Worm (Caenorhabditis elegans) whole organism, mixed stage, embryonic: ENCODE results near the gene oat-1.

Experiments
- M03D4.4 ChIP-seq: sonication (generic microtip); optimal IDR thresholded peaks from 2 replicates; lab custom pipeline; 2017; ENCODE audit warnings: mild to moderate bottlenecking, missing genetic modification characterization, missing compliant biosample characterization
- bed-3 ChIP-seq: fragments of 200-800 bp; sonication (Bioruptor generic); optimal IDR thresholded peaks from 3 replicates; lab custom pipeline; 2018; ENCODE audit warnings: mild to moderate bottlenecking, missing genetic modification characterization, moderate library complexity, missing compliant biosample characterization
- blmp-1 ChIP-seq: fragments of 150-350 bp; optimal IDR thresholded peaks from 2 replicates; lab custom pipeline; 2014; ENCODE audit warnings: missing biosample characterization, missing genetic modification characterization
- ceh-39 ChIP-seq: fragments of 150-350 bp; optimal IDR thresholded peaks from 2 replicates; lab custom pipeline; 2014; ENCODE audit warnings: missing biosample characterization, missing genetic modification characterization
- ceh-43 ChIP-seq: fragments of 200-800 bp; sonication (Bioruptor generic); optimal IDR thresholded peaks from 2 replicates; lab custom pipeline; 2018; ENCODE audit warnings: mild to moderate bottlenecking, missing genetic modification characterization, moderate library complexity, missing compliant biosample characterization
- ceh-83 ChIP-seq: fragments of 200-800 bp; sonication (Bioruptor generic); optimal IDR thresholded peaks from 2 replicates; lab custom pipeline; 2018; ENCODE audit warnings: mild to moderate bottlenecking, missing genetic modification characterization, missing compliant biosample characterization
- ces-1 ChIP-seq: fragments of 150-350 bp; optimal IDR thresholded peaks from 2 replicates; lab custom pipeline; 2014; ENCODE audit warnings: missing biosample characterization, missing genetic modification reagents, missing genetic modification characterization
- drap-1 ChIP-seq: fragments of 200-800 bp; sonication (Bioruptor generic); optimal IDR thresholded peaks from 3 replicates; lab custom pipeline; 2018; ENCODE audit warnings: mild to moderate bottlenecking, missing genetic modification characterization, missing compliant biosample characterization
- elt-1 ChIP-seq: sonication (generic microtip); optimal IDR thresholded peaks from 2 replicates; lab custom pipeline; 2017; ENCODE audit warnings: missing genetic modification characterization, mild to moderate bottlenecking, missing compliant biosample characterization, antibody characterized with exemption, moderate library complexity, borderline replicate concordance; ENCODE audit not compliant: insufficient read depth
- elt-3 ChIP-seq: fragments of 150-350 bp; optimal IDR thresholded peaks from 2 replicates; lab custom pipeline; 2014; ENCODE audit warnings: missing biosample characterization, missing genetic modification characterization
- flh-1 ChIP-seq: fragments of 200-800 bp; sonication (Bioruptor generic); optimal IDR thresholded peaks from 2 replicates; lab custom pipeline; 2018; ENCODE audit warnings: mild to moderate bottlenecking, missing genetic modification characterization, moderate library complexity, missing compliant biosample characterization
- ham-2 ChIP-seq: fragments of 200-800 bp; sonication (Bioruptor generic); optimal IDR thresholded peaks from 2 replicates; lab custom pipeline; 2018; ENCODE audit warnings: mild to moderate bottlenecking, missing genetic modification characterization, missing compliant biosample characterization
- hlh-1 ChIP-seq: fragments of 150-350 bp; optimal IDR thresholded peaks from 2 replicates; lab custom pipeline; 2014; ENCODE audit warnings: missing biosample characterization, missing genetic modification reagents, missing genetic modification characterization
- lin-13 ChIP-seq: fragments of 150-350 bp; optimal IDR thresholded peaks from 2 replicates; lab custom pipeline; 2014; ENCODE audit warnings: missing biosample characterization, missing genetic modification characterization
- lin-32 ChIP-seq: fragments of 200-800 bp; sonication (Bioruptor generic); optimal IDR thresholded peaks from 2 replicates; lab custom pipeline; 2018; ENCODE audit warnings: mild to moderate bottlenecking, missing genetic modification characterization, missing compliant biosample characterization
- lsy-2 ChIP-seq: fragments of 150-350 bp; optimal IDR thresholded peaks from 2 replicates; lab custom pipeline; 2014; ENCODE audit warnings: missing biosample characterization, missing genetic modification characterization
- mab-5 ChIP-seq: fragments of 150-350 bp; optimal IDR thresholded peaks from 2 replicates; lab custom pipeline; 2014; ENCODE audit warnings: missing biosample characterization, missing genetic modification characterization
- mep-1 ChIP-seq: fragments of 150-350 bp; optimal IDR thresholded peaks from 2 replicates; lab custom pipeline; 2017; ENCODE audit warnings: missing biosample characterization, missing genetic modification reagents, missing genetic modification characterization, inconsistent platforms
- mls-2 ChIP-seq: sonication (generic microtip); optimal IDR thresholded peaks from 2 replicates; lab custom pipeline; 2016; ENCODE audit warnings: mild to moderate bottlenecking, missing genetic modification characterization, moderate library complexity, missing compliant biosample characterization
- nhr-12 ChIP-seq: fragments of 150-350 bp; optimal IDR thresholded peaks from 2 replicates; lab custom pipeline; 2014; ENCODE audit warnings: missing biosample characterization, missing genetic modification characterization
- nhr-2 ChIP-seq: fragments of 150-350 bp; optimal IDR thresholded peaks from 2 replicates; lab custom pipeline; 2014; ENCODE audit warnings: missing biosample characterization, missing genetic modification characterization
- nhr-237 ChIP-seq: fragments of 150-350 bp; optimal IDR thresholded peaks from 2 replicates; lab custom pipeline; 2014; ENCODE audit warnings: missing biosample characterization, missing genetic modification characterization
- nhr-28 ChIP-seq: fragments of 150-350 bp; optimal IDR thresholded peaks from 2 replicates; lab custom pipeline; 2014; ENCODE audit warnings: missing biosample characterization, missing genetic modification characterization
- nhr-76 ChIP-seq: sonication (generic microtip); optimal IDR thresholded peaks from 2 replicates; lab custom pipeline; 2017; ENCODE audit warnings: missing biosample characterization, missing genetic modification characterization
- sem-2 ChIP-seq: fragments of 200-800 bp; sonication (Bioruptor generic); optimal IDR thresholded peaks from 2 replicates; lab custom pipeline; 2018; ENCODE audit warnings: mild to moderate bottlenecking, missing genetic modification characterization, missing compliant biosample characterization
- snpc-4 ChIP-seq: fragments of 150-350 bp; optimal IDR thresholded peaks from 2 replicates; lab custom pipeline; 2014; ENCODE audit warnings: missing biosample characterization, missing genetic modification characterization
- sptf-1 ChIP-seq: sonication (generic microtip); optimal IDR thresholded peaks from 2 replicates; lab custom pipeline; 2017; ENCODE audit warnings: mild to moderate bottlenecking, missing genetic modification characterization, moderate library complexity, missing compliant biosample characterization
- tbx-8 ChIP-seq: fragments of 200-800 bp; sonication (Bioruptor generic); optimal IDR thresholded peaks from 2 replicates; lab custom pipeline; 2018; ENCODE audit warnings: mild to moderate bottlenecking, missing genetic modification characterization, moderate library complexity, missing compliant biosample characterization
- unc-120 ChIP-seq: sonication (generic microtip); optimal IDR thresholded peaks from 2 replicates; lab custom pipeline; 2017; ENCODE audit warnings: missing genetic modification characterization, missing compliant biosample characterization; ENCODE audit not compliant: poor library complexity, severe bottlenecking
- unc-39 ChIP-seq: fragments of 150-350 bp; optimal IDR thresholded peaks from 2 replicates; lab custom pipeline; 2014; ENCODE audit warnings: missing biosample characterization, missing genetic modification characterization
- unc-62 ChIP-seq: fragments of 150-350 bp; optimal IDR thresholded peaks from 2 replicates; lab custom pipeline; 2014; ENCODE audit warnings: missing biosample characterization, missing genetic modification reagents, missing genetic modification characterization
- zip-8 ChIP-seq: fragments of 150-350 bp; optimal IDR thresholded peaks from 2 replicates; lab custom pipeline; 2014; ENCODE audit warnings: missing biosample characterization, missing genetic modification characterization
- ztf-11 ChIP-seq: fragments of 150-350 bp; optimal IDR thresholded peaks from 2 replicates; lab custom pipeline; 2014; ENCODE audit warnings: missing biosample characterization, missing genetic modification characterization

oat-1 gene

ce11 chrIV:8464187-8464586, 8.2 kb downstream of the oat-1 start:
- TF ChIP-seq nhr-28 (tag; lab: Kevin White, UChicago) (no peak), snpc-4 (tag; lab: Kevin White, UChicago) (no peak), unc-62 (no peak), nhr-237 (no peak), bed-3 (GFP tag; lab: Kevin White, UChicago) (no peak), ceh-39 (no peak), drap-1 (no peak), nhr-76 (tag; lab: Kevin White, UChicago) (no peak), zip-8 (tag; lab: Kevin White, UChicago) (no peak), unc-120 (no peak), ztf-11 (tag; lab: Kevin White, UChicago) (no peak), unc-39 (tag; lab: Kevin White, UChicago) (no peak), ham-2 (GFP tag; lab: Kevin White, UChicago) (no peak), lsy-2 (tag; lab: Kevin White, UChicago) (no peak), mls-2 (no peak)

- TF ChIP-seq unc-62 (no peak), lin-13 (tag; lab: Kevin White, UChicago) (no peak), elt-3 (tag; lab: Kevin White, UChicago) (no peak), lsy-2 (tag; lab: Kevin White, UChicago) (no peak), ceh-83 (GFP tag; lab: Kevin White, UChicago) (no peak), nhr-76 (tag; lab: Kevin White, UChicago) (no peak), hlh-1 (tag; lab: Kevin White, UChicago) (no peak), unc-39 (tag; lab: Kevin White, UChicago) (no peak), sem-2 (GFP tag; lab: Kevin White, UChicago) (no peak), blmp-1 (tag; lab: Kevin White, UChicago) (no peak)
Measured at ce11 chrIV:8463716-8464115, 8.7 kb downstream of the oat-1 start, which contains the start of gene str-176. TSS of gene str-176 (minus strand) at chrIV:8463816.

- no peak for TF ChIP-seq nhr-237
- no peak for TF ChIP-seq hlh-1 (tag; lab: Kevin White, UChicago)
- no peak for TF ChIP-seq ceh-39
- no peak for TF ChIP-seq nhr-28 (tag; lab: Kevin White, UChicago)
- no peak for TF ChIP-seq drap-1
- no peak for TF ChIP-seq tbx-8 (GFP tag; lab: Kevin White, UChicago)
- TF ChIP-seq M03D4.4 (tag; lab: Kevin White, UChicago) = no peak
- no peak for TF ChIP-seq ham-2 (GFP tag; lab: Kevin White, UChicago)
- TF ChIP-seq lin-32 (GFP tag; lab: Kevin White, UChicago) = no peak
- TF ChIP-seq lin-13 (tag; lab: Kevin White, UChicago) = no peak
- TF ChIP-seq ces-1 (GFP tag; lab: Kevin White, UChicago) = no peak
- TF ChIP-seq sem-2 (GFP tag; lab: Kevin White, UChicago) = no peak
- no peak for TF ChIP-seq nhr-2 (tag; lab: Kevin White, UChicago)
Measured at ce11 chrIV:8463069-8463468, 9.3 kb downstream of the oat-1 start.

- no peak for TF ChIP-seq tbx-8 (GFP tag; lab: Kevin White, UChicago)
- no peak for TF ChIP-seq unc-62
- no peak for TF ChIP-seq lin-32 (GFP tag; lab: Kevin White, UChicago)
- no peak for TF ChIP-seq ham-2 (GFP tag; lab: Kevin White, UChicago)
- TF ChIP-seq snpc-4 (tag; lab: Kevin White, UChicago) = no peak
- no peak for TF ChIP-seq mep-1 (tag; lab: Kevin White, UChicago)
- TF ChIP-seq nhr-12 (tag; lab: Kevin White, UChicago) = no peak
- TF ChIP-seq mls-2 = no peak
- TF ChIP-seq nhr-237 = no peak
Measured at ce11 chrIV:8462376-8462775, 10.0 kb downstream of the oat-1 start.

- no peak for TF ChIP-seq nhr-28 (tag; lab: Kevin White, UChicago)
- no peak for TF ChIP-seq mab-5
- TF ChIP-seq M03D4.4 (tag; lab: Kevin White, UChicago) = no peak
- TF ChIP-seq bed-3 (GFP tag; lab: Kevin White, UChicago) = no peak
- no peak for TF ChIP-seq sptf-1 (tag; lab: Kevin White, UChicago)
- TF ChIP-seq snpc-4 (tag; lab: Kevin White, UChicago) = no peak
- no peak for TF ChIP-seq nhr-2 (tag; lab: Kevin White, UChicago)
- no peak for TF ChIP-seq mep-1 (tag; lab: Kevin White, UChicago)
Measured at ce11 chrIV:8461177-8461576, 11.2 kb downstream of the oat-1 start.

ce11 chrIV:8460208-8460607, 12.2 kb downstream of the oat-1 start, which contains the start of gene ant-1.4:
TSS of gene ant-1.4 (minus strand) at chrIV:8460308.
- no peak for TF ChIP-seq unc-62
- no peak for TF ChIP-seq ces-1 (GFP tag; lab: Kevin White, UChicago)
- TF ChIP-seq ceh-39 = no peak
- no peak for TF ChIP-seq sptf-1 (tag; lab: Kevin White, UChicago)
- no peak for TF ChIP-seq snpc-4 (tag; lab: Kevin White, UChicago)
- TF ChIP-seq lsy-2 (tag; lab: Kevin White, UChicago) = no peak
- TF ChIP-seq mep-1 (tag; lab: Kevin White, UChicago) = no peak
- no peak for TF ChIP-seq zip-8 (tag; lab: Kevin White, UChicago)
- no peak for TF ChIP-seq nhr-28 (tag; lab: Kevin White, UChicago)
- no peak for TF ChIP-seq elt-1 (tag; lab: Kevin White, UChicago)
- TF ChIP-seq hlh-1 (tag; lab: Kevin White, UChicago) = no peak
- TF ChIP-seq nhr-2 (tag; lab: Kevin White, UChicago) = no peak
- TF ChIP-seq lin-32 (GFP tag; lab: Kevin White, UChicago) = no peak
- TF ChIP-seq flh-1 (GFP tag; lab: Kevin White, UChicago) = no peak
- TF ChIP-seq bed-3 (GFP tag; lab: Kevin White, UChicago) = no peak
- no peak for TF ChIP-seq ceh-43 (GFP tag; lab: Kevin White, UChicago)
- TF ChIP-seq lin-13 (tag; lab: Kevin White, UChicago) = no peak
- no peak for TF ChIP-seq nhr-76 (tag; lab: Kevin White, UChicago)
- no peak for TF ChIP-seq unc-120
